Worm (Caenorhabditis elegans) whole organism, L4 larva: ENCODE data around the gene F52H3.11.

Source experiments
- F26F4.8 ChIP-seq: fragments of 200-800 bp; sonication (Bioruptor generic); conservative IDR thresholded peaks from 2 replicates; pipeline ENCODE4 v1.3.6; 2022; ENCODE audit warnings: missing genetic modification characterization, missing compliant biosample characterization
- F44E2.7 ChIP-seq: fragments of 200-800 bp; sonication (Bioruptor generic); IDR thresholded peaks from 2 replicates; pipeline ENCODE4 v2.1.2; 2022; ENCODE audit warnings: missing genetic modification characterization, missing compliant biosample characterization
- F49E8.2 ChIP-seq: sonication (generic microtip); optimal IDR thresholded peaks from 2 replicates; lab custom pipeline; 2016; ENCODE audit warnings: missing compliant biosample characterization, mild to moderate bottlenecking, missing genetic modification characterization, borderline replicate concordance
- R02D3.7 ChIP-seq: fragments of 150-350 bp; sonication (generic microtip); optimal IDR thresholded peaks from 3 replicates; lab custom pipeline; 2014; ENCODE audit warnings: missing biosample characterization, missing genetic modification characterization
- T20F7.1 ChIP-seq: fragments of 200-800 bp; sonication (Bioruptor generic); optimal IDR thresholded peaks from 2 replicates; lab custom pipeline; 2018; ENCODE audit warnings: mild to moderate bottlenecking, missing genetic modification characterization, missing compliant biosample characterization
- Y48G9A.11 ChIP-seq: fragments of 200-800 bp; sonication (Bioruptor generic); IDR thresholded peaks from 2 replicates; pipeline ENCODE4 v1.3.6; 2022; ENCODE audit warnings: missing genetic modification reagents, missing genetic modification characterization, missing compliant biosample characterization
- Y5F2A.4 ChIP-seq: fragments of 200-800 bp; sonication (Bioruptor generic); optimal IDR thresholded peaks from 2 replicates; lab custom pipeline; 2018; ENCODE audit warnings: mild to moderate bottlenecking, missing genetic modification characterization, missing compliant biosample characterization
- Y75B8A.6 ChIP-seq: fragments of 200-800 bp; sonication (Bioruptor generic); IDR thresholded peaks from 2 replicates; pipeline ENCODE4 v1.3.6; 2022; ENCODE audit warnings: missing genetic modification reagents, missing genetic modification characterization, missing compliant biosample characterization
- ZK337.2 ChIP-seq: fragments of 200-800 bp; sonication (Bioruptor generic); IDR thresholded peaks from 2 replicates; pipeline ENCODE4 v1.3.6; 2022; ENCODE audit warnings: missing genetic modification reagents, missing genetic modification characterization, missing compliant biosample characterization
- ZK546.5 ChIP-seq, 2 experiments: sonication (generic microtip); optimal IDR thresholded peaks; 2 replicates each; lab custom pipeline; 2017; ENCODE audit warnings: missing biosample characterization in 2 of 2, missing genetic modification characterization in 2 of 2
- ceh-20 ChIP-seq: fragments of 200-800 bp; sonication (Bioruptor generic); IDR thresholded peaks from 2 replicates; pipeline ENCODE4 v1.3.6; 2022; ENCODE audit warnings: missing genetic modification reagents, missing genetic modification characterization, missing compliant biosample characterization
- ceh-28 ChIP-seq: fragments of 150-350 bp; optimal IDR thresholded peaks from 2 replicates; lab custom pipeline; 2014; ENCODE audit warnings: missing biosample characterization, missing genetic modification reagents, missing genetic modification characterization
- ceh-44 ChIP-seq: fragments of 200-800 bp; sonication (Bioruptor generic); IDR thresholded peaks from 2 replicates; pipeline ENCODE4 v1.3.6; 2022; ENCODE audit warnings: missing genetic modification reagents, missing genetic modification characterization, missing compliant biosample characterization
- ceh-62 ChIP-seq: sonication (generic microtip); optimal IDR thresholded peaks from 2 replicates; lab custom pipeline; 2017; ENCODE audit warnings: missing biosample characterization, missing genetic modification characterization
- ceh-82 ChIP-seq: sonication (generic microtip); optimal IDR thresholded peaks from 2 replicates; lab custom pipeline; 2017; ENCODE audit warnings: missing biosample characterization, missing genetic modification characterization
- ces-1 ChIP-seq: fragments of 150-350 bp; sonication (generic microtip); optimal IDR thresholded peaks from 4 replicates; lab custom pipeline; 2014; ENCODE audit warnings: missing biosample characterization, missing genetic modification reagents, missing genetic modification characterization
- cey-2 ChIP-seq: sonication (generic microtip); optimal IDR thresholded peaks from 3 replicates; lab custom pipeline; 2017; ENCODE audit warnings: missing genetic modification characterization, mild to moderate bottlenecking, missing compliant biosample characterization, antibody characterized with exemption, borderline replicate concordance; ENCODE audit not compliant: insufficient read depth
- ctbp-1 ChIP-seq: fragments of 200-800 bp; sonication (Bioruptor generic); IDR thresholded peaks from 2 replicates; pipeline ENCODE4 v1.3.6; 2022; ENCODE audit warnings: missing genetic modification reagents, missing genetic modification characterization, missing compliant biosample characterization
- daf-8 ChIP-seq: fragments of 200-800 bp; sonication (Bioruptor generic); IDR thresholded peaks from 2 replicates; pipeline ENCODE4 v1.3.6; 2022; ENCODE audit warnings: missing genetic modification characterization, missing compliant biosample characterization
- dmd-9 ChIP-seq: fragments of 200-800 bp; sonication (Bioruptor generic); IDR thresholded peaks from 2 replicates; pipeline ENCODE4 v1.3.6; 2022; ENCODE audit warnings: missing genetic modification reagents, missing genetic modification characterization, missing compliant biosample characterization
- duxl-1 ChIP-seq: sonication (generic microtip); optimal IDR thresholded peaks from 2 replicates; lab custom pipeline; 2016; ENCODE audit warnings: mild to moderate bottlenecking, missing genetic modification characterization, moderate library complexity, missing compliant biosample characterization; ENCODE audit not compliant: poor library complexity
- dve-1 ChIP-seq: sonication (generic microtip); optimal IDR thresholded peaks from 2 replicates; lab custom pipeline; 2017; ENCODE audit warnings: antibody characterized with exemption, mild to moderate bottlenecking, missing genetic modification characterization, missing compliant biosample characterization; ENCODE audit not compliant: insufficient read depth
- egl-43 ChIP-seq: fragments of 200-800 bp; sonication (Bioruptor generic); IDR thresholded peaks from 2 replicates; pipeline ENCODE4 v1.3.6; 2022; ENCODE audit warnings: missing genetic modification reagents, missing genetic modification characterization, missing compliant biosample characterization
- fkh-10 ChIP-seq: fragments of 150-350 bp; optimal IDR thresholded peaks from 2 replicates; lab custom pipeline; 2014; ENCODE audit warnings: missing biosample characterization, missing genetic modification reagents, missing genetic modification characterization
- fos-1 ChIP-seq: fragments of 150-350 bp; optimal IDR thresholded peaks from 2 replicates; lab custom pipeline; 2014; ENCODE audit warnings: missing biosample characterization, missing genetic modification characterization
- gei-8 ChIP-seq: fragments of 200-800 bp; sonication (Bioruptor generic); optimal IDR thresholded peaks from 2 replicates; lab custom pipeline; 2018; ENCODE audit warnings: mild to moderate bottlenecking, missing genetic modification characterization, missing compliant biosample characterization
- lim-7 ChIP-seq: fragments of 200-800 bp; sonication (Bioruptor generic); IDR thresholded peaks from 2 replicates; pipeline ENCODE4 v1.3.6; 2022; ENCODE audit warnings: missing genetic modification characterization, missing compliant biosample characterization
- lin-1 ChIP-seq: fragments of 200-800 bp; sonication (Bioruptor generic); IDR thresholded peaks from 2 replicates; pipeline ENCODE4 v1.3.6; 2022; ENCODE audit warnings: missing genetic modification reagents, missing genetic modification characterization, missing compliant biosample characterization
- lin-15B ChIP-seq: fragments of 150-350 bp; sonication (generic microtip); optimal IDR thresholded peaks from 3 replicates; lab custom pipeline; 2014; ENCODE audit warnings: missing biosample characterization, missing genetic modification characterization
- lin-29 ChIP-seq: fragments of 200-800 bp; sonication (Bioruptor generic); IDR thresholded peaks from 2 replicates; pipeline ENCODE4 v1.3.6; 2022; ENCODE audit warnings: missing genetic modification reagents, missing genetic modification characterization, missing compliant biosample characterization
- lin-38 ChIP-seq: fragments of 200-800 bp; sonication (Bioruptor generic); IDR thresholded peaks from 2 replicates; pipeline ENCODE4 v1.3.6; 2022; ENCODE audit warnings: missing genetic modification reagents, missing genetic modification characterization, missing compliant biosample characterization
- lir-3 ChIP-seq: sonication (generic microtip); optimal IDR thresholded peaks from 2 replicates; lab custom pipeline; 2016; ENCODE audit warnings: mild to moderate bottlenecking, missing genetic modification characterization, missing compliant biosample characterization
- mep-1 ChIP-seq: fragments of 150-350 bp; sonication (generic microtip); optimal IDR thresholded peaks from 3 replicates; lab custom pipeline; 2014; ENCODE audit warnings: missing biosample characterization, missing genetic modification characterization
- mes-2 ChIP-seq: sonication (generic microtip); optimal IDR thresholded peaks from 2 replicates; lab custom pipeline; 2016; ENCODE audit warnings: missing genotype, mild to moderate bottlenecking, missing genetic modification characterization, missing compliant biosample characterization; ENCODE audit not compliant: poor library complexity, severe bottlenecking
- mxl-3 ChIP-seq: fragments of 200-800 bp; sonication (Bioruptor generic); optimal IDR thresholded peaks from 2 replicates; lab custom pipeline; 2018; ENCODE audit warnings: mild to moderate bottlenecking, missing genetic modification characterization, missing compliant biosample characterization
- nhr-102 ChIP-seq: sonication (generic microtip); optimal IDR thresholded peaks from 2 replicates; lab custom pipeline; 2016; ENCODE audit warnings: mild to moderate bottlenecking, missing genetic modification characterization, moderate library complexity, missing compliant biosample characterization
- nhr-111 ChIP-seq: fragments of 200-800 bp; sonication (Bioruptor generic); optimal IDR thresholded peaks from 2 replicates; lab custom pipeline; 2018; ENCODE audit warnings: mild to moderate bottlenecking, missing genetic modification characterization, missing compliant biosample characterization
- nhr-41 ChIP-seq: fragments of 200-800 bp; sonication (Bioruptor generic); IDR thresholded peaks from 2 replicates; pipeline ENCODE4 v1.3.6; 2022; ENCODE audit warnings: missing genetic modification reagents, missing genetic modification characterization, missing compliant biosample characterization
- nhr-6 ChIP-seq: fragments of 150-350 bp; optimal IDR thresholded peaks from 2 replicates; lab custom pipeline; 2014; ENCODE audit warnings: missing biosample characterization, missing genetic modification characterization
- nhr-76 ChIP-seq: fragments of 150-350 bp; optimal IDR thresholded peaks from 2 replicates; lab custom pipeline; 2014; ENCODE audit warnings: missing biosample characterization, missing genetic modification characterization
- nhr-77 ChIP-seq: fragments of 150-350 bp; optimal IDR thresholded peaks from 2 replicates; lab custom pipeline; 2014; ENCODE audit warnings: missing biosample characterization, missing genetic modification characterization
- pha-4 ChIP-seq, 2 experiments: fragments of 150-350 bp in 1 of 2; fragments of 200-800 bp in 1 of 2; sonication (Bioruptor generic) in 1 of 2; IDR thresholded peaks in 1 of 2; optimal IDR thresholded peaks in 1 of 2; 2 replicates each; pipeline versions ENCODE4 v1.3.6 to Lab custom; 2014 to 2022; ENCODE audit warnings: missing genetic modification characterization in 2 of 2, missing genetic modification reagents in 2 of 2, missing biosample characterization in 1 of 2, missing compliant biosample characterization in 1 of 2
- pqm-1 ChIP-seq: sonication (generic microtip); optimal IDR thresholded peaks from 2 replicates; lab custom pipeline; 2017; ENCODE audit warnings: missing biosample characterization, missing genetic modification characterization
- rbr-2 ChIP-seq: sonication (generic microtip); optimal IDR thresholded peaks from 2 replicates; lab custom pipeline; 2016; ENCODE audit warnings: missing genotype, missing genetic modification characterization, missing compliant biosample characterization
- snpc-1.2 ChIP-seq: fragments of 200-800 bp; sonication (Bioruptor generic); IDR thresholded peaks from 2 replicates; pipeline ENCODE4 v1.3.6; 2022; ENCODE audit warnings: missing genetic modification reagents, missing genetic modification characterization, missing compliant biosample characterization
- spr-1 ChIP-seq: sonication (generic microtip); optimal IDR thresholded peaks from 2 replicates; lab custom pipeline; 2016; ENCODE audit warnings: mild to moderate bottlenecking, missing genetic modification characterization, missing compliant biosample characterization
- spr-3 ChIP-seq: fragments of 200-800 bp; sonication (Bioruptor generic); optimal IDR thresholded peaks from 2 replicates; lab custom pipeline; 2018; ENCODE audit warnings: mild to moderate bottlenecking, missing genetic modification characterization, missing compliant biosample characterization
- unc-130 ChIP-seq: sonication (generic microtip); optimal IDR thresholded peaks from 2 replicates; lab custom pipeline; 2016; ENCODE audit warnings: missing genetic modification reagents, missing genetic modification characterization, missing compliant biosample characterization
- zfp-2 ChIP-seq: sonication (generic microtip); optimal IDR thresholded peaks from 2 replicates; lab custom pipeline; 2016; ENCODE audit warnings: mild to moderate bottlenecking, missing genetic modification characterization, missing compliant biosample characterization
- zfp-3 ChIP-seq: fragments of 200-800 bp; sonication (Bioruptor generic); conservative IDR thresholded peaks from 2 replicates; pipeline ENCODE4 v1.3.6; 2022; ENCODE audit warnings: missing genetic modification reagents, missing genetic modification characterization, missing compliant biosample characterization
- zip-2 ChIP-seq: fragments of 150-350 bp; optimal IDR thresholded peaks from 2 replicates; lab custom pipeline; 2014; ENCODE audit warnings: missing biosample characterization, missing genetic modification characterization

Gene F52H3.11

DNA sequence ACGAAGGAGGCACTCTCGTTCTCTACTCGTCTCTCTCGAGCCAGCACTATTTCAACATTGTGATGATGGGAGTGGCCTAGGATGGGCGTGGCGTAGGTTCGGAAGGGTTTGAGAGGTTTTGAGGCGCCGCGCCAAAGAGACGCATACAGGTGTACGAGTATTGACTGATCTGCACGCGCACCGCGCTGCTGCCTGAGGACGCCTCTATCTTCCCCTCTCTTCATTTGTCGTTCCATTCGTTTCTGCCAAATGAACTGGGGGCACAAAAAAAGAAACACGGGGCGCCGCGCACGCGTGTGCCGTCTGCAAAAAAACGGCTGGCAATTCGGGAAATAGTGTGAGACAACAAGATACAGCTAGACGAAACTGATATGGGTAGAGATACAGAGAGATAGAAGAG lies 28.9 kb downstream of the F52H3.11 start, which contains the start of gene lec-2 (continued):
- no peak for TF ChIP-seq ceh-82 (tag; lab: Kevin White, UChicago)
- no peak for TF ChIP-seq Y48G9A.11 (GFP tag; lab: Robert Waterston, UW)
- TF ChIP-seq F26F4.8 (GFP tag; lab: Robert Waterston, UW): no peak
- no peak for TF ChIP-seq cey-2 (tag; lab: Kevin White, UChicago)
- TF ChIP-seq ceh-44 (GFP tag; lab: Robert Waterston, UW): no peak
- no peak for TF ChIP-seq fkh-10 (GFP tag; lab: Kevin White, UChicago)
- TF ChIP-seq snpc-1.2 (GFP tag; lab: Robert Waterston, UW): no peak
- TF ChIP-seq pha-4 (GFP tag; IDR thresholded peaks at IDR 0.05; lab: Robert Waterston, UW): no peak
- no peak for TF ChIP-seq pha-4 (tag; optimal IDR thresholded peaks at IDR 0.05; lab: Kevin White, UChicago)
- no peak for TF ChIP-seq pqm-1 (tag; lab: Kevin White, UChicago)
- TF ChIP-seq lin-1 (GFP tag; lab: Robert Waterston, UW): no peak
- TF ChIP-seq ceh-62: no peak
- no peak for TF ChIP-seq lin-38 (GFP tag; lab: Robert Waterston, UW)
- TF ChIP-seq lin-15B: no peak
- TF ChIP-seq mes-2: no peak
- TF ChIP-seq zfp-3: no peak
- no peak for TF ChIP-seq unc-130
- no peak for TF ChIP-seq F49E8.2
- no peak for TF ChIP-seq F44E2.7
- no peak for TF ChIP-seq ces-1 (GFP tag; lab: Kevin White, UChicago)
- TF ChIP-seq lim-7: no peak
- TF ChIP-seq nhr-111 (GFP tag; lab: Kevin White, UChicago): no peak
- peak; percentile 7 for TF ChIP-seq spr-3 (GFP tag; lab: Kevin White, UChicago)
- TF ChIP-seq duxl-1 (tag; lab: Kevin White, UChicago): no peak
- TF ChIP-seq gei-8 (GFP tag; lab: Kevin White, UChicago): peak; percentile 65
- TF ChIP-seq mep-1 (tag; lab: Kevin White, UChicago): peak; percentile 11
- TF ChIP-seq zip-2 (tag; lab: Kevin White, UChicago): no peak
- no peak for TF ChIP-seq nhr-77 (tag; lab: Kevin White, UChicago)
- TF ChIP-seq zfp-2: no peak
- TF ChIP-seq daf-8 (GFP tag; lab: Robert Waterston, UW): no peak
- TF ChIP-seq Y75B8A.6: no peak
- no peak for TF ChIP-seq nhr-76 (tag; lab: Kevin White, UChicago)
- TF ChIP-seq ceh-28 (tag; lab: Kevin White, UChicago): no peak
- peak; percentile 51 for TF ChIP-seq rbr-2 (tag; lab: Kevin White, UChicago)
- no peak for TF ChIP-seq T20F7.1
- TF ChIP-seq ceh-20: 0 out of 2 replicates have a peak, but pooled peaks have one; percentile 34
- TF ChIP-seq R02D3.7 (tag; lab: Kevin White, UChicago): no peak
- TF ChIP-seq egl-43 (GFP tag; lab: Robert Waterston, UW): peak; percentile 54; the same call in 1 of the 2 replicates
- no peak for TF ChIP-seq Y5F2A.4 (GFP tag; lab: Kevin White, UChicago)
- no peak for TF ChIP-seq fos-1 (tag; lab: Kevin White, UChicago)
- TF ChIP-seq dve-1: peak; percentile 10
- no peak for TF ChIP-seq ZK337.2 (GFP tag; lab: Robert Waterston, UW)
- TF ChIP-seq nhr-41: no peak
- TF ChIP-seq nhr-6 (tag; lab: Kevin White, UChicago): no peak
- no peak for TF ChIP-seq dmd-9 (GFP tag; lab: Robert Waterston, UW)
- TF ChIP-seq ctbp-1 (GFP tag; lab: Robert Waterston, UW): no peak
- no peak for TF ChIP-seq nhr-102
- TF ChIP-seq ZK546.5 (tag; optimal IDR thresholded peaks at IDR 0.05; lab: Kevin White, UChicago): no peak
- no peak for TF ChIP-seq spr-1 (tag; lab: Kevin White, UChicago)
- peak; percentile 91 for TF ChIP-seq mxl-3 (GFP tag; lab: Kevin White, UChicago)
- no peak for TF ChIP-seq lin-29
- no peak for TF ChIP-seq lir-3 (tag; lab: Kevin White, UChicago)
